Worm (Caenorhabditis elegans): ENCODE data around the gene rrf-3.

- TF ChIP-seq M03D4.4 (tag; optimal IDR thresholded peaks at IDR 0.05) (no peak), elt-1 (tag; optimal IDR thresholded peaks at IDR 0.05; ENCODE audit: borderline replicate concordance, insufficient read depth) (no peak), snpc-4 (tag; optimal IDR thresholded peaks at IDR 0.05) (no peak), nhr-12 (tag; optimal IDR thresholded peaks at IDR 0.05) (no peak), unc-39 (tag; optimal IDR thresholded peaks at IDR 0.05) (no peak), pha-4 (tag; optimal IDR thresholded peaks at IDR 0.05) (no peak), ces-1 (GFP tag; optimal IDR thresholded peaks at IDR 0.05) (no peak), mep-1 (tag; optimal IDR thresholded peaks at IDR 0.05) (no peak), nhr-237 (tag; optimal IDR thresholded peaks at IDR 0.05) (no peak), blmp-1 (tag; optimal IDR thresholded peaks at IDR 0.05) (no peak)
Measured at ce11 chrII:8198503-8198902, 36.2 kb downstream of the rrf-3 start, which contains the start of gene qua-1.
